Worm (Caenorhabditis elegans) whole organism, L3 larva: ENCODE measurements around the gene C28C12.12.

Source experiments
- ceh-28 ChIP-seq: fragments of 150-350 bp; optimal IDR thresholded peaks from 2 replicates; lab custom pipeline; 2014; ENCODE audit warnings: missing biosample characterization, missing genetic modification reagents, missing genetic modification characterization
- ceh-9 ChIP-seq: sonication (generic microtip); optimal IDR thresholded peaks from 2 replicates; lab custom pipeline; 2018; ENCODE audit warnings: missing biosample characterization, missing genetic modification characterization
- elt-3 ChIP-seq, 3 experiments: fragments of 150-350 bp in 1 of 3; sonication (generic microtip) in 2 of 3; optimal IDR thresholded peaks; 2 replicates in 2 of 3; 4 replicates in 1 of 3; lab custom pipeline; 2014 to 2017; ENCODE audit warnings: missing biosample characterization in 3 of 3, missing genetic modification characterization in 3 of 3
- fkh-10 ChIP-seq: sonication (generic microtip); optimal IDR thresholded peaks from 2 replicates; lab custom pipeline; 2017; ENCODE audit warnings: missing biosample characterization, missing genetic modification reagents, missing genetic modification characterization
- nhr-11 ChIP-seq: fragments of 150-350 bp; optimal IDR thresholded peaks from 2 replicates; lab custom pipeline; 2014; ENCODE audit warnings: missing biosample characterization, missing genetic modification characterization
- skn-1 ChIP-seq: fragments of 150-350 bp; optimal IDR thresholded peaks from 2 replicates; lab custom pipeline; 2014; ENCODE audit warnings: missing biosample characterization, missing genetic modification characterization
- snpc-4 ChIP-seq: fragments of 150-350 bp; optimal IDR thresholded peaks from 2 replicates; lab custom pipeline; 2014; ENCODE audit warnings: missing biosample characterization, missing genetic modification characterization
- tbx-2 ChIP-seq: sonication (generic microtip); optimal IDR thresholded peaks from 2 replicates; lab custom pipeline; 2016; ENCODE audit warnings: mild to moderate bottlenecking, missing genetic modification characterization, missing compliant biosample characterization
- unc-62 ChIP-seq: fragments of 150-350 bp; sonication (generic microtip); optimal IDR thresholded peaks from 4 replicates; lab custom pipeline; 2014; ENCODE audit warnings: missing biosample characterization, missing genetic modification reagents, missing genetic modification characterization
- ztf-11 ChIP-seq: fragments of 150-350 bp; optimal IDR thresholded peaks from 2 replicates; lab custom pipeline; 2014; ENCODE audit warnings: missing biosample characterization, missing genetic modification characterization

ce11 chrIV:8478516-8478915 lies 17.6 kb downstream of the C28C12.12 start:
- no peak for TF ChIP-seq ztf-11 (tag; lab: Kevin White, UChicago)
- no peak for TF ChIP-seq snpc-4 (tag; lab: Kevin White, UChicago)
- TF ChIP-seq ceh-28, result no peak
- no peak for TF ChIP-seq elt-3 (tag; optimal IDR thresholded peaks at IDR 0.05; lab: Kevin White, UChicago)
- TF ChIP-seq skn-1 (tag; lab: Kevin White, UChicago), result no peak
- TF ChIP-seq nhr-11, result no peak
- TF ChIP-seq fkh-10 (GFP tag; lab: Kevin White, UChicago), result no peak
- no peak for TF ChIP-seq ceh-9 (tag; lab: Kevin White, UChicago)
- TF ChIP-seq tbx-2 (tag; lab: Kevin White, UChicago), result no peak
- no peak for TF ChIP-seq unc-62 (GFP tag; lab: Kevin White, UChicago)
